Worm (Caenorhabditis elegans): Measurements from ENCODE around the gene swsn-6.

DNA sequence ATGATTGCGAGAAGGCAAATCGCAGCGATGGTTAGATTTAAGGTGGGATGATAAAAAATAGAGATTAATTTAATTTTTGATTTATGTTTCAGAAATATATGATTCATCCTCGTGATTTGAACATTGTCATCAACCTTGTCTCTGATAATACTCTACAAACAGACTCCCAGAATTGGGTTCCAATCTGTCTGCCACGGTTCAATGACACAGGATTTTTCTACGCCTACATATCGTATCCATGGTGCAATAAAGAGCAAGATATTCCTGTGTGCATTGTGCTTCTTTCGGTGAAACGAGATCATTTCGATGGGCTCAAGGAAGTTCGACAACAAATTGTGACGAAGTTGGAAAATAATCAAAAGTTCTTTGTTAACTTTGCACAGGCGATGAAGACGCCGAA lies 26.9 kb upstream of the swsn-6 start:
- TF ChIP-seq lin-15B (tag; optimal IDR thresholded peaks at IDR 0.05) (no peak), nhr-77 (tag; optimal IDR thresholded peaks at IDR 0.05) (no peak), nhr-28 (tag; optimal IDR thresholded peaks at IDR 0.05) (no peak), jun-1 (tag; optimal IDR thresholded peaks at IDR 0.05) (no peak)

All from whole organism, L3 larva.